Worm (Caenorhabditis elegans) whole organism, L1 larva: Measurements from ENCODE around the gene C31A11.13.

Experiments used
- aha-1 ChIP-seq: fragments of 150-350 bp; optimal IDR thresholded peaks from 2 replicates; lab custom pipeline; 2014; ENCODE audit warnings: missing biosample characterization, missing genetic modification characterization
- ama-1 ChIP-seq: fragments of 150-350 bp; optimal IDR thresholded peaks from 2 replicates; lab custom pipeline; 2014
- lin-35 ChIP-seq, 2 experiments: fragments of 150-350 bp; optimal IDR thresholded peaks; 2 replicates each; lab custom pipeline; 2014; ENCODE audit warnings: missing biosample characterization in 2 of 2, missing genetic modification characterization in 2 of 2, missing genetic modification reagents in 2 of 2
- lir-3 ChIP-seq: sonication (generic microtip); optimal IDR thresholded peaks from 2 replicates; lab custom pipeline; 2016; ENCODE audit warnings: mild to moderate bottlenecking, missing genetic modification characterization, moderate library complexity, missing compliant biosample characterization; ENCODE audit not compliant: poor library complexity
- nhr-11 ChIP-seq: fragments of 150-350 bp; optimal IDR thresholded peaks from 2 replicates; lab custom pipeline; 2014; ENCODE audit warnings: missing biosample characterization, missing genetic modification characterization
- nhr-12 ChIP-seq: sonication (generic microtip); optimal IDR thresholded peaks from 2 replicates; lab custom pipeline; 2017; ENCODE audit warnings: missing biosample characterization, missing genetic modification characterization
- nhr-77 ChIP-seq: fragments of 150-350 bp; optimal IDR thresholded peaks from 2 replicates; lab custom pipeline; 2014; ENCODE audit warnings: missing biosample characterization, missing genetic modification characterization
- pag-3 ChIP-seq: sonication (generic microtip); optimal IDR thresholded peaks from 2 replicates; lab custom pipeline; 2017; ENCODE audit warnings: missing genetic modification characterization, mild to moderate bottlenecking, missing compliant biosample characterization, antibody characterized with exemption, borderline replicate concordance; ENCODE audit not compliant: insufficient read depth
- pqm-1 ChIP-seq: sonication (generic microtip); optimal IDR thresholded peaks from 3 replicates; lab custom pipeline; 2017; ENCODE audit warnings: missing biosample characterization, missing genetic modification characterization
- snpc-4 ChIP-seq: fragments of 150-350 bp; optimal IDR thresholded peaks from 2 replicates; lab custom pipeline; 2014; ENCODE audit warnings: missing biosample characterization, missing genetic modification characterization
- tbx-2 ChIP-seq: sonication (generic microtip); optimal IDR thresholded peaks from 2 replicates; lab custom pipeline; 2016; ENCODE audit warnings: missing genetic modification characterization, missing compliant biosample characterization
- unc-130 ChIP-seq: fragments of 150-350 bp; optimal IDR thresholded peaks from 2 replicates; lab custom pipeline; 2017; ENCODE audit warnings: missing biosample characterization, missing genetic modification characterization, inconsistent platforms
- unc-62 ChIP-seq: fragments of 150-350 bp; optimal IDR thresholded peaks from 2 replicates; lab custom pipeline; 2014; ENCODE audit warnings: missing biosample characterization, missing genetic modification reagents, missing genetic modification characterization
- zag-1 ChIP-seq: fragments of 150-350 bp; optimal IDR thresholded peaks from 2 replicates; lab custom pipeline; 2014; ENCODE audit warnings: missing biosample characterization, missing genetic modification characterization

DNA sequence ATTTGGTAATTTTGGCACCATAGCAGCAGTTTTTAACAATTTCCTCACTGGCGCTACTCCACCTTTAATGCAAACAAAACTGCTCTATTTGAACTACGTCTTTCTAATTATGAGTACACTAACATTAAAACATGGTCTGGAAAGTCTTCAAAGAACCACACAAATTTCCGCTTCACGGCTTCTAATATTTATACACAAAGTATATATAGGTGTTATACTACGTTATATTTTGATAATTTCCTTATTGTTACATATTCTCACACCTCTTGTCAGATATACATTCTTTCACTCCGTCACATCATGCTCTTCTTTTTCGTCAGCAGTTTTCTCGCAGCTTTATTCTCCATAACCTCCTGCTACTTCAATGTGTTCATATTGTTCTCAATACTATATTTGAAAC lies 2.1 kb downstream of the C31A11.13 start, which contains the start of gene srbc-82:
- TF ChIP-seq nhr-77 (tag; lab: Kevin White, UChicago) (no peak), lir-3 (no peak), ama-1 (lab: Kevin White, UChicago) (no peak), aha-1 (tag; lab: Kevin White, UChicago) (no peak), unc-130 (tag; lab: Kevin White, UChicago) (no peak), unc-62 (no peak), zag-1 (tag; lab: Kevin White, UChicago) (no peak), snpc-4 (no peak), lin-35 (GFP tag; optimal IDR thresholded peaks at IDR 0.05; lab: Kevin White, UChicago) (no peak), nhr-11 (tag; lab: Kevin White, UChicago) (no peak), pag-3 (no peak), pqm-1 (tag; lab: Kevin White, UChicago) (no peak), tbx-2 (tag; lab: Kevin White, UChicago) (no peak), nhr-12 (tag; lab: Kevin White, UChicago) (no peak)
